Fruit fly (Drosophila melanogaster) whole organism, embryonic: ENCODE measurements around the gene MFS9.
A peak's percentile ranks its signal among the peaks of the same experiment; 100 is the strongest.

Experiments
- Ada2b ChIP-seq: fragments of 200-800 bp; sonication (Bioruptor generic); IDR thresholded peaks from 2 replicates; pipeline ENCODE4 v1.3.6; 2022; ENCODE audit warnings: missing biosample characterization, missing genetic modification characterization
- Bteb2 ChIP-seq: fragments of 200-800 bp; sonication (Bioruptor generic); optimal IDR thresholded peaks from 2 replicates; lab custom pipeline; 2016; ENCODE audit warnings: missing biosample characterization, missing genetic modification characterization
- CG11504 ChIP-seq: fragments of 200-800 bp; sonication (Bioruptor generic); optimal IDR thresholded peaks from 3 replicates; lab custom pipeline; 2019; ENCODE audit warnings: missing biosample characterization, mild to moderate bottlenecking, missing genetic modification characterization, moderate library complexity
- CG12391 ChIP-seq: fragments of 200-800 bp; sonication (Bioruptor generic); optimal IDR thresholded peaks from 3 replicates; lab custom pipeline; 2018; ENCODE audit warnings: missing biosample characterization, mild to moderate bottlenecking, missing genetic modification characterization, moderate library complexity
- CG15514 ChIP-seq: fragments of 200-800 bp; sonication (Bioruptor generic); optimal IDR thresholded peaks from 3 replicates; lab custom pipeline; 2017; ENCODE audit warnings: missing biosample characterization, missing genetic modification characterization, mild to moderate bottlenecking, moderate library complexity, missing genetic modification reagents
- CG15601 ChIP-seq: fragments of 200-800 bp; sonication (Bioruptor generic); optimal IDR thresholded peaks from 3 replicates; lab custom pipeline; 2019; ENCODE audit warnings: missing biosample characterization, mild to moderate bottlenecking, missing genetic modification characterization, moderate library complexity
- CG16863 ChIP-seq: fragments of 200-800 bp; sonication (Bioruptor generic); optimal IDR thresholded peaks from 3 replicates; lab custom pipeline; 2016; ENCODE audit warnings: missing biosample characterization, missing genetic modification characterization
- CG1792 ChIP-seq: fragments of 200-800 bp; sonication (Bioruptor generic); optimal IDR thresholded peaks from 2 replicates; lab custom pipeline; 2016; ENCODE audit warnings: missing biosample characterization, missing genetic modification characterization
- CG32532 ChIP-seq: fragments of 200-800 bp; sonication (Bioruptor generic); IDR thresholded peaks from 2 replicates; pipeline ENCODE4 v1.3.6; 2022; ENCODE audit warnings: missing biosample characterization, missing genetic modification characterization
- CG3407 ChIP-seq: fragments of 200-800 bp; sonication (Bioruptor generic); optimal IDR thresholded peaks from 2 replicates; lab custom pipeline; 2018; ENCODE audit warnings: missing biosample characterization, mild to moderate bottlenecking, missing genetic modification characterization
- CG5953 ChIP-seq: fragments of 200-800 bp; sonication (Bioruptor generic); IDR thresholded peaks from 2 replicates; pipeline ENCODE4 v1.3.6; 2022; ENCODE audit warnings: missing biosample characterization, missing genetic modification characterization
- CG6654 ChIP-seq: fragments of 200-800 bp; sonication (Bioruptor generic); optimal IDR thresholded peaks from 2 replicates; lab custom pipeline; 2017; ENCODE audit warnings: missing biosample characterization, mild to moderate bottlenecking, missing genetic modification characterization
- CG6813 ChIP-seq: fragments of 200-800 bp; sonication (Bioruptor generic); optimal IDR thresholded peaks from 2 replicates; lab custom pipeline; 2017; ENCODE audit warnings: missing biosample characterization, missing genetic modification characterization, mild to moderate bottlenecking, moderate library complexity, missing genetic modification reagents
- CG7928 ChIP-seq: fragments of 200-800 bp; sonication (Bioruptor generic); optimal IDR thresholded peaks from 2 replicates; lab custom pipeline; 2017; ENCODE audit warnings: missing biosample characterization, mild to moderate bottlenecking, missing genetic modification characterization
- CG8089 ChIP-seq: fragments of 200-800 bp; sonication (Bioruptor generic); optimal IDR thresholded peaks from 3 replicates; lab custom pipeline; 2016; ENCODE audit warnings: missing biosample characterization, missing genetic modification characterization
- CG8478 ChIP-seq: fragments of >200 bp; optimal IDR thresholded peaks from 2 replicates; lab custom pipeline; 2018
- Ets65A ChIP-seq: fragments of 200-800 bp; sonication (Bioruptor generic); peaks from one replicate; lab custom pipeline; 2016; ENCODE audit warnings: missing biosample characterization, missing genetic modification characterization
- Hand ChIP-seq: fragments of 200-800 bp; sonication (Bioruptor generic); optimal IDR thresholded peaks from 2 replicates; lab custom pipeline; 2017; ENCODE audit warnings: mild to moderate bottlenecking, missing biosample characterization, missing genetic modification reagents, missing genetic modification characterization
- Hsf ChIP-seq: fragments of 200-800 bp; sonication (Bioruptor generic); optimal IDR thresholded peaks from 3 replicates; lab custom pipeline; 2016; ENCODE audit warnings: missing biosample characterization, missing genetic modification characterization
- Lim3 ChIP-seq: fragments of 200-800 bp; sonication (Bioruptor generic); IDR thresholded peaks from 2 replicates; pipeline ENCODE4 v1.3.6; 2022; ENCODE audit warnings: missing biosample characterization, missing genetic modification characterization
- Nf-YC ChIP-seq: fragments of 200-800 bp; optimal IDR thresholded peaks from 3 replicates; lab custom pipeline; 2019; ENCODE audit warnings: missing biosample characterization, mild to moderate bottlenecking, missing genetic modification characterization, moderate library complexity
- Sox102F ChIP-seq: fragments of 200-800 bp; sonication (Bioruptor generic); optimal IDR thresholded peaks from 2 replicates; lab custom pipeline; 2018; ENCODE audit warnings: missing biosample characterization, mild to moderate bottlenecking, missing genetic modification characterization, moderate library complexity
- Sry-δ ChIP-seq: fragments of 200-800 bp; sonication (Bioruptor generic); optimal IDR thresholded peaks from 2 replicates; lab custom pipeline; 2016; ENCODE audit warnings: missing biosample characterization, missing genetic modification characterization
- YL-1 ChIP-seq: fragments of 200-800 bp; sonication (Bioruptor generic); optimal IDR thresholded peaks from 3 replicates; lab custom pipeline; 2017; ENCODE audit warnings: missing biosample characterization, mild to moderate bottlenecking, missing genetic modification characterization
- chinmo ChIP-seq: fragments of 200-800 bp; sonication (Bioruptor generic); IDR thresholded peaks from 4 replicates; pipeline ENCODE4 v1.3.6; 2022; ENCODE audit warnings: missing biosample characterization, missing genetic modification characterization; ENCODE audit not compliant: partially characterized antibody
- chm ChIP-seq: fragments of 200-800 bp; sonication (Bioruptor generic); IDR thresholded peaks from 2 replicates; pipeline ENCODE4 v1.3.6; 2022; ENCODE audit warnings: missing biosample characterization, missing genetic modification characterization
- crol ChIP-seq: fragments of 200-800 bp; sonication (Bioruptor generic); IDR thresholded peaks from 2 replicates; pipeline ENCODE4 v1.3.6; 2022; ENCODE audit warnings: missing biosample characterization, missing genetic modification characterization
- dan ChIP-seq: fragments of 200-800 bp; sonication (Bioruptor generic); IDR thresholded peaks from 2 replicates; pipeline ENCODE4 v1.3.6; 2022; ENCODE audit warnings: missing biosample characterization, missing genetic modification characterization
- dpn ChIP-seq, 2 experiments: fragments of 200-800 bp; sonication (Bioruptor generic); optimal IDR thresholded peaks; 3 replicates each; lab custom pipeline; 2016; ENCODE audit warnings: missing biosample characterization in 2 of 2, missing genetic modification characterization in 2 of 2
- emc ChIP-seq: fragments of 200-800 bp; sonication (Bioruptor generic); optimal IDR thresholded peaks from 2 replicates; lab custom pipeline; 2016; ENCODE audit warnings: missing biosample characterization, missing genetic modification characterization
- gce ChIP-seq: fragments of 200-800 bp; sonication (Bioruptor generic); IDR thresholded peaks from 3 replicates; pipeline ENCODE4 v1.3.6; 2022; ENCODE audit warnings: missing biosample characterization, missing genetic modification characterization
- gsb ChIP-seq: fragments of 200-800 bp; sonication (Bioruptor generic); IDR thresholded peaks from 2 replicates; pipeline ENCODE4 v1.3.6; 2022; ENCODE audit warnings: missing biosample characterization, missing genetic modification characterization
- hb ChIP-seq: fragments of 200-800 bp; sonication (Bioruptor generic); IDR thresholded peaks from 3 replicates; pipeline ENCODE4 v1.3.6; 2022; ENCODE audit warnings: missing biosample characterization, missing genetic modification characterization; ENCODE audit not compliant: partially characterized antibody
- hbn ChIP-seq: fragments of 200-800 bp; sonication (Bioruptor generic); IDR thresholded peaks from 2 replicates; pipeline ENCODE4 v1.3.6; 2022; ENCODE audit warnings: missing biosample characterization, missing genetic modification characterization; ENCODE audit not compliant: partially characterized antibody
- hkb ChIP-seq, 2 experiments: fragments of 200-800 bp in 1 of 2; fragments of >200 bp in 1 of 2; sonication (Bioruptor generic) in 1 of 2; IDR thresholded peaks in 1 of 2; optimal IDR thresholded peaks in 1 of 2; 2 replicates each; pipeline versions ENCODE4 v1.3.6 to Lab custom; 2017 to 2022; ENCODE audit warnings: missing biosample characterization in 1 of 2, missing genetic modification characterization in 1 of 2
- jigr1 ChIP-seq: fragments of 200-800 bp; sonication (Bioruptor generic); IDR thresholded peaks from 3 replicates; pipeline ENCODE4 v1.3.6; 2022; ENCODE audit warnings: missing biosample characterization, missing genetic modification characterization
- klu ChIP-seq: fragments of 200-800 bp; sonication (Bioruptor generic); IDR thresholded peaks from 2 replicates; pipeline ENCODE4 v1.3.6; 2022; ENCODE audit warnings: missing biosample characterization, missing genetic modification characterization
- lab ChIP-seq: fragments of 200-800 bp; sonication (Bioruptor generic); optimal IDR thresholded peaks from 3 replicates; lab custom pipeline; 2017; ENCODE audit warnings: missing biosample characterization, missing genetic modification characterization, mild to moderate bottlenecking, moderate library complexity, missing genetic modification reagents
- lov ChIP-seq, 2 experiments: fragments of 200-800 bp in 1 of 2; fragments of >200 bp in 1 of 2; sonication (Bioruptor generic) in 1 of 2; IDR thresholded peaks in 1 of 2; optimal IDR thresholded peaks in 1 of 2; 2 replicates in 1 of 2; 3 replicates in 1 of 2; pipeline versions ENCODE4 v1.3.6 to Lab custom; 2017 to 2022; ENCODE audit warnings: missing biosample characterization in 1 of 2, missing genetic modification characterization in 1 of 2
- nau ChIP-seq: fragments of 200-800 bp; sonication (Bioruptor generic); optimal IDR thresholded peaks from 3 replicates; lab custom pipeline; 2017; ENCODE audit warnings: missing biosample characterization, mild to moderate bottlenecking, missing genetic modification characterization, missing genetic modification reagents
- otp ChIP-seq: fragments of 200-800 bp; sonication (Bioruptor generic); IDR thresholded peaks from 3 replicates; pipeline ENCODE4, ENCODE4 v1.3.6; 2022; ENCODE audit warnings: missing biosample characterization, missing genetic modification characterization
- salm ChIP-seq: fragments of 200-800 bp; sonication (Bioruptor generic); optimal IDR thresholded peaks from 2 replicates; lab custom pipeline; 2018; ENCODE audit warnings: missing biosample characterization, mild to moderate bottlenecking, missing genetic modification characterization
- slou ChIP-seq: fragments of 200-800 bp; sonication (Bioruptor generic); optimal IDR thresholded peaks from 3 replicates; lab custom pipeline; 2016; ENCODE audit warnings: missing biosample characterization, missing genetic modification characterization
- tup ChIP-seq: fragments of 200-800 bp; sonication (Bioruptor generic); optimal IDR thresholded peaks from 2 replicates; lab custom pipeline; 2016; ENCODE audit warnings: missing biosample characterization, mild to moderate bottlenecking, missing genetic modification characterization, moderate library complexity
- vnd ChIP-seq: fragments of 200-800 bp; sonication (Bioruptor generic); IDR thresholded peaks from 3 replicates; pipeline ENCODE4 v1.3.6; 2022; ENCODE audit warnings: missing biosample characterization, missing genetic modification characterization; ENCODE audit not compliant: partially characterized antibody
- wek ChIP-seq: fragments of 200-800 bp; sonication (Bioruptor generic); optimal IDR thresholded peaks from 3 replicates; lab custom pipeline; 2018; ENCODE audit warnings: missing biosample characterization, mild to moderate bottlenecking, missing genetic modification characterization, moderate library complexity
- wor ChIP-seq: fragments of 200-800 bp; sonication (Bioruptor generic); IDR thresholded peaks from 2 replicates; pipeline ENCODE4 v1.3.6; 2022; ENCODE audit warnings: missing biosample characterization, missing genetic modification characterization
- zen2 ChIP-seq: fragments of 200-800 bp; sonication (Bioruptor generic); IDR thresholded peaks from 3 replicates; pipeline ENCODE4 v1.3.6; 2022; ENCODE audit warnings: missing biosample characterization, missing genetic modification characterization; ENCODE audit not compliant: partially characterized antibody

MFS9 gene

DNA sequence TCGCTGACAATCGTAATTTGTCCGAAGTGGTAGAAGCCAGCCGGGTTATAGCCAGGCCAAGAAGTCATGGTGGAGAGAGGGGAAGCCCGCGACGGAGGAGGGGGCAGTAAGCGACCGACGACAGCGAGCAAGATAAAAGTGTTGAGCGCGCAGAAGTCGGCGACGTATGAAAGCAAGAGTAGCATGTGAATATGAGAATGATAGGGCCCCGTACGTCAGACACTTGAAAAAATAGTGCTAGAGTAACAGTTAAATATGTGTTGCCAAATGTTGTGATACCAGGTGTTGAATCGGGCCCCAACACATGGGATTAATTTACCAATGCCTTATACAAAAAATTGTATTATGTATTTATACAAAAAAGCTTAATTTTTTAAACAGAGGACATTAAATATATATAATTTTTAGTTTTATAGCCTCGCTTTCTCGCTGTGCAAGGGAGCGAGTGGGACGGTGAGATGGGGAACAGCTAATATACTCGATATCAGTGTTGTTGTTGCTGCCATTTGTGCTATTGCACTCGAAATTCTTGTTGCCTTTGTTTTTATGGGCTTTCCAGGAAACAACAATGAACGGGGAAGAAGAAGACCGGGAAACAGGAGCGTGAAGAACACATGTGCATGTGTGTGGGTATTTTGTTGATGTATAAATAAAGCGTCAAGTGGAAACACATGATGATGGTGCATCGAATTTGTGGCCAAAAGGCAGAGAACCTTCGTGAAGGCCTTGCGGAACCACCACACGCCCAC is 37.8 kb upstream of the MFS9 start (continued):
- TF ChIP-seq hkb (optimal IDR thresholded peaks at IDR 0.05; lab: Kevin White, UChicago), result no peak
- peak; percentile 85 for TF ChIP-seq hkb (GFP tag; IDR thresholded peaks at IDR 0.05; lab: Robert Waterston, UW)
- TF ChIP-seq Sry-δ, result no peak
- peak; percentile 87 for TF ChIP-seq Ada2b (GFP tag; lab: Robert Waterston, UW)
- no peak for TF ChIP-seq hb (GFP tag; lab: Robert Waterston, UW)
- no peak for TF ChIP-seq lov (optimal IDR thresholded peaks at IDR 0.05; lab: Kevin White, UChicago)
- no peak for TF ChIP-seq lov (GFP tag; IDR thresholded peaks at IDR 0.05; lab: Robert Waterston, UW)
- peak; percentile 58 for TF ChIP-seq chm
- TF ChIP-seq vnd (GFP tag; lab: Robert Waterston, UW), result no peak
- 0 out of 3 replicates have a peak, but pooled peaks have one; percentile 20 for TF ChIP-seq gce (GFP tag; lab: Robert Waterston, UW)
- peak; percentile 77 for TF ChIP-seq Hand (GFP tag; lab: Kevin White, UChicago)
- peak; percentile 95 for TF ChIP-seq crol (GFP tag; lab: Robert Waterston, UW)
- TF ChIP-seq klu (GFP tag; lab: Robert Waterston, UW), result peak; percentile 71
- TF ChIP-seq CG8478 (lab: Kevin White, UChicago), result no peak
- peak; percentile 20 for TF ChIP-seq slou
- TF ChIP-seq Nf-YC, result peak; percentile 65
- TF ChIP-seq CG32532 (GFP tag; lab: Robert Waterston, UW), result peak; percentile 85
- TF ChIP-seq dpn (GFP tag; optimal IDR thresholded peaks at IDR 0.05; lab: Kevin White, UChicago), result peak; percentile 20 to 78
- TF ChIP-seq CG5953 (GFP tag; lab: Robert Waterston, UW), result peak; percentile 64
- TF ChIP-seq lab (GFP tag; lab: Kevin White, UChicago), result peak; percentile 92
- TF ChIP-seq Ets65A, result peak; percentile 95
- peak; percentile 77 for TF ChIP-seq otp (GFP tag; lab: Robert Waterston, UW)
- TF ChIP-seq nau (GFP tag; lab: Kevin White, UChicago), result peak; percentile 62
- no peak for TF ChIP-seq CG8089 (GFP tag; lab: Kevin White, UChicago)
- TF ChIP-seq dan (GFP tag; lab: Robert Waterston, UW), result peak; percentile 62; the same call in 1 of the 2 replicates
- no peak for TF ChIP-seq Bteb2 (GFP tag; lab: Kevin White, UChicago)
- peak; percentile 91 for TF ChIP-seq CG11504 (tag; lab: Kevin White, UChicago)
- peak; percentile 27 for TF ChIP-seq CG7928 (GFP tag; lab: Kevin White, UChicago)
- peak; percentile 89 for TF ChIP-seq CG12391 (tag; lab: Kevin White, UChicago)
- TF ChIP-seq wek, result no peak
- TF ChIP-seq CG3407 (GFP tag; lab: Kevin White, UChicago), result peak; percentile 75
- peak; percentile 67 for TF ChIP-seq Hsf (GFP tag; lab: Kevin White, UChicago)
- no peak; the same call in 1 of the 2 replicates for TF ChIP-seq Lim3
- TF ChIP-seq CG15601 (tag; lab: Kevin White, UChicago), result peak; percentile 78
- TF ChIP-seq wor (GFP tag; lab: Robert Waterston, UW), result peak; percentile 77
- TF ChIP-seq CG1792 (GFP tag; lab: Kevin White, UChicago), result no peak
- TF ChIP-seq tup (GFP tag; lab: Kevin White, UChicago), result peak; percentile 70
- peak; percentile 54 for TF ChIP-seq CG16863 (GFP tag; lab: Kevin White, UChicago)
- peak; percentile 78 for TF ChIP-seq CG6654 (GFP tag; lab: Kevin White, UChicago)
- TF ChIP-seq salm, result peak; percentile 74
- TF ChIP-seq emc (GFP tag; lab: Kevin White, UChicago), result no peak
- peak; percentile 67 for TF ChIP-seq CG15514 (GFP tag; lab: Kevin White, UChicago)
- peak; percentile 59; the same call in 3 of the 4 replicates for TF ChIP-seq chinmo
- TF ChIP-seq YL-1 (GFP tag; lab: Kevin White, UChicago), result no peak
- no peak for TF ChIP-seq zen2 (GFP tag; lab: Robert Waterston, UW)
- TF ChIP-seq gsb, result peak; percentile 84
- TF ChIP-seq jigr1 (GFP tag; lab: Robert Waterston, UW), result peak; percentile 50; the same call in 1 of the 3 replicates
- TF ChIP-seq hbn (GFP tag; lab: Robert Waterston, UW), result no peak
- TF ChIP-seq Sox102F, result peak; percentile 84
- TF ChIP-seq CG6813, result peak; percentile 78
